Worm (Caenorhabditis elegans): ENCODE results near the gene F54D5.23.
A peak's percentile ranks its signal among the peaks of the same experiment; 100 is the strongest.

The F54D5.23 gene

ce11 chrII:11547254-11547687, 21.8 kb downstream of the F54D5.23 start, which contains the start of gene F54D5.7 (continued):
- TF ChIP-seq ceh-14 (tag; optimal IDR thresholded peaks at IDR 0.05) (no peak), ceh-30 (tag; optimal IDR thresholded peaks at IDR 0.05) (peak; percentile 17), K09A11.1 (tag; optimal IDR thresholded peaks at IDR 0.05; ENCODE audit: insufficient read depth) (no peak), ttx-3 (tag; optimal IDR thresholded peaks at IDR 0.05) (no peak), unc-42 (tag; optimal IDR thresholded peaks at IDR 0.05) (no peak), ama-1 (optimal IDR thresholded peaks at IDR 0.05) (peak; percentile 79), zip-5 (tag; optimal IDR thresholded peaks at IDR 0.05) (no peak), pros-1 (tag; optimal IDR thresholded peaks at IDR 0.05) (no peak), pha-2 (tag; optimal IDR thresholded peaks at IDR 0.05) (no peak), pag-3 (tag; optimal IDR thresholded peaks at IDR 0.05; ENCODE audit: borderline replicate concordance) (no peak), elt-2 (tag; optimal IDR thresholded peaks at IDR 0.05) (peak; percentile 30), C08G9.2 (tag; optimal IDR thresholded peaks at IDR 0.05) (no peak), pax-1 (tag; optimal IDR thresholded peaks at IDR 0.05) (no peak), tbx-2 (tag; optimal IDR thresholded peaks at IDR 0.05) (no peak)

- TF ChIP-seq pha-4 (tag; optimal IDR thresholded peaks at IDR 0.05) (no peak), ref-2 (tag; optimal IDR thresholded peaks at IDR 0.05) (no peak), ceh-18 (tag; optimal IDR thresholded peaks at IDR 0.05) (no peak), elt-4 (tag; optimal IDR thresholded peaks at IDR 0.05) (no peak)
Observed at ce11 chrII:11545952-11546325, 23.1 kb downstream of the F54D5.23 start.

ce11 chrII:11545299-11545951, 23.7 kb downstream of the F54D5.23 start, which contains the start of gene dnj-13:
TSS of gene dnj-13 (plus strand) at chrII:11545701.
- peak; percentile 51 for TF ChIP-seq gmeb-2 (tag; optimal IDR thresholded peaks at IDR 0.05)
- peak; percentile 31 for TF ChIP-seq ceh-48 (tag; optimal IDR thresholded peaks at IDR 0.05)
- TF ChIP-seq ceh-22 (tag; optimal IDR thresholded peaks at IDR 0.05): peak; percentile 3
- peak; percentile 14 for TF ChIP-seq unc-86 (tag; optimal IDR thresholded peaks at IDR 0.05)
- peak; percentile 15 for TF ChIP-seq tbx-7 (tag; optimal IDR thresholded peaks at IDR 0.05)
- TF ChIP-seq dmd-4 (tag; optimal IDR thresholded peaks at IDR 0.05; ENCODE audit: borderline replicate concordance): no peak
- TF ChIP-seq zip-5 (tag; optimal IDR thresholded peaks at IDR 0.05): no peak
- peak; percentile 65 for TF ChIP-seq madf-2 (tag; optimal IDR thresholded peaks at IDR 0.05)
- peak; percentile 86 for TF ChIP-seq ceh-34 (tag; optimal IDR thresholded peaks at IDR 0.05)
- TF ChIP-seq ets-4 (tag; optimal IDR thresholded peaks at IDR 0.05): peak; percentile 33
- TF ChIP-seq ceh-31 (tag; optimal IDR thresholded peaks at IDR 0.05): peak; percentile 66
- peak; percentile 82 for TF ChIP-seq unc-55 (GFP tag; optimal IDR thresholded peaks at IDR 0.05)
- no peak for TF ChIP-seq ahr-1 (tag; optimal IDR thresholded peaks at IDR 0.05)
- peak; percentile 27 for TF ChIP-seq ama-1 (optimal IDR thresholded peaks at IDR 0.05)
- TF ChIP-seq fkh-6 (tag; optimal IDR thresholded peaks at IDR 0.05): no peak
- TF ChIP-seq lin-11 (tag; optimal IDR thresholded peaks at IDR 0.05): no peak
- TF ChIP-seq dve-1 (tag; optimal IDR thresholded peaks at IDR 0.05): peak; percentile 29
- no peak for TF ChIP-seq pat-9 (tag; optimal IDR thresholded peaks at IDR 0.05)
- no peak for TF ChIP-seq F13H6.1 (tag; optimal IDR thresholded peaks at IDR 0.05)
- TF ChIP-seq hlh-30 (tag; optimal IDR thresholded peaks at IDR 0.05; ENCODE audit: insufficient read depth): peak; percentile 83
- peak; percentile 4 for TF ChIP-seq ceh-14 (tag; optimal IDR thresholded peaks at IDR 0.05)
- TF ChIP-seq tbx-2 (tag; optimal IDR thresholded peaks at IDR 0.05): peak; percentile 79
- TF ChIP-seq ceh-18 (tag; optimal IDR thresholded peaks at IDR 0.05): peak; percentile 85
- peak; percentile 36 for TF ChIP-seq hlh-8 (tag; optimal IDR thresholded peaks at IDR 0.05)
- TF ChIP-seq mec-3 (tag; optimal IDR thresholded peaks at IDR 0.05; ENCODE audit: borderline replicate concordance): no peak
- TF ChIP-seq pax-1 (tag; optimal IDR thresholded peaks at IDR 0.05): peak; percentile 61
- peak; percentile 55 for TF ChIP-seq sdc-2 (tag; optimal IDR thresholded peaks at IDR 0.05)
- TF ChIP-seq ztf-16 (tag; optimal IDR thresholded peaks at IDR 0.05): peak; percentile 3
- TF ChIP-seq K02D7.2 (tag; optimal IDR thresholded peaks at IDR 0.05): no peak
- peak; percentile 30 for TF ChIP-seq ceh-19 (GFP tag; optimal IDR thresholded peaks at IDR 0.05)
- TF ChIP-seq ceh-45 (GFP tag; IDR thresholded peaks at IDR 0.05): no peak
- peak; percentile 77 for TF ChIP-seq rnt-1 (tag; optimal IDR thresholded peaks at IDR 0.05)
- TF ChIP-seq C08G9.2 (tag; optimal IDR thresholded peaks at IDR 0.05): peak; percentile 60
- TF ChIP-seq nfya-1 (tag; optimal IDR thresholded peaks at IDR 0.05): peak; percentile 90
- peak; percentile 52 for TF ChIP-seq pqm-1 (tag; optimal IDR thresholded peaks at IDR 0.05)
- peak; percentile 59 for TF ChIP-seq ceh-30 (tag; optimal IDR thresholded peaks at IDR 0.05)
- peak; percentile 73 for TF ChIP-seq elt-2 (tag; optimal IDR thresholded peaks at IDR 0.05)
- no peak for TF ChIP-seq elt-4 (tag; optimal IDR thresholded peaks at IDR 0.05)
- TF ChIP-seq syd-9 (tag; optimal IDR thresholded peaks at IDR 0.05): peak; percentile 71
- TF ChIP-seq pros-1 (tag; optimal IDR thresholded peaks at IDR 0.05): peak; percentile 47
- peak; percentile 77 for TF ChIP-seq unc-42 (tag; optimal IDR thresholded peaks at IDR 0.05)

Measured in whole organism, late embryonic.